Fruit fly (Drosophila melanogaster) whole organism, prepupa: ENCODE results near the gene Gbeta13F.
A peak's percentile ranks its signal among the peaks of the same experiment; 100 is the strongest.

Source experiments
- CG10631 ChIP-seq: fragments of 200-800 bp; sonication (Bioruptor generic); optimal IDR thresholded peaks from 2 replicates; lab custom pipeline; 2016; ENCODE audit warnings: missing biosample characterization, missing genetic modification characterization
- CG11902 ChIP-seq: fragments of 200-800 bp; sonication (Bioruptor generic); optimal IDR thresholded peaks from 3 replicates; lab custom pipeline; 2016; ENCODE audit warnings: missing biosample characterization, missing genetic modification characterization
- CG15336 ChIP-seq: fragments of 200-800 bp; sonication (Bioruptor generic); IDR thresholded peaks from 2 replicates; pipeline ENCODE4 v1.3.6; 2022; ENCODE audit warnings: missing biosample characterization, missing genetic modification characterization
- CG32006 ChIP-seq: fragments of 200-800 bp; sonication (Bioruptor generic); optimal IDR thresholded peaks from 3 replicates; lab custom pipeline; 2017; ENCODE audit warnings: missing biosample characterization, mild to moderate bottlenecking, missing genetic modification characterization
- CG6163 ChIP-seq: fragments of 200-800 bp; sonication (Bioruptor generic); IDR thresholded peaks from 3 replicates; pipeline ENCODE4 v1.3.6; 2022; ENCODE audit warnings: missing biosample characterization, missing genetic modification characterization
- CG6276 ChIP-seq: fragments of 200-800 bp; sonication (Bioruptor generic); optimal IDR thresholded peaks from 2 replicates; lab custom pipeline; 2017; ENCODE audit warnings: missing biosample characterization, mild to moderate bottlenecking, missing genetic modification characterization
- CG6792 ChIP-seq: fragments of 200-800 bp; sonication (Bioruptor generic); optimal IDR thresholded peaks from 3 replicates; lab custom pipeline; 2016; ENCODE audit warnings: missing biosample characterization, missing genetic modification characterization
- CG6854 ChIP-seq: fragments of 200-800 bp; sonication (Bioruptor generic); optimal IDR thresholded peaks from 2 replicates; lab custom pipeline; 2017; ENCODE audit warnings: missing biosample characterization, mild to moderate bottlenecking, missing genetic modification characterization
- CG7368 ChIP-seq: fragments of 200-800 bp; sonication (Bioruptor generic); optimal IDR thresholded peaks from 3 replicates; lab custom pipeline; 2016; ENCODE audit warnings: missing biosample characterization, missing genetic modification characterization
- CG9139 ChIP-seq: fragments of 200-800 bp; sonication (Bioruptor generic); optimal IDR thresholded peaks from 3 replicates; lab custom pipeline; 2017; ENCODE audit warnings: missing biosample characterization, mild to moderate bottlenecking, missing genetic modification characterization
- Eip78C ChIP-seq: fragments of 200-800 bp; sonication (Bioruptor generic); peaks from one replicate; lab custom pipeline; 2016; ENCODE audit warnings: missing biosample characterization, missing genetic modification characterization
- Ets96B ChIP-seq: fragments of 200-800 bp; optimal IDR thresholded peaks from 2 replicates; lab custom pipeline; 2019; ENCODE audit warnings: missing biosample characterization, mild to moderate bottlenecking, missing genetic modification characterization, moderate library complexity
- Gug ChIP-seq: fragments of 200-800 bp; sonication (Bioruptor generic); IDR thresholded peaks from 2 replicates; pipeline ENCODE4 v1.3.6; 2022; ENCODE audit warnings: missing biosample characterization, missing genetic modification characterization
- Hr38 ChIP-seq: sonication (Bioruptor generic); optimal IDR thresholded peaks from 2 replicates; lab custom pipeline; 2016; ENCODE audit warnings: missing biosample characterization, missing genetic modification characterization
- OdsH ChIP-seq: fragments of 200-800 bp; sonication (Bioruptor generic); optimal IDR thresholded peaks from 3 replicates; lab custom pipeline; 2016; ENCODE audit warnings: missing biosample characterization, missing genetic modification characterization
- Sox14 ChIP-seq: fragments of 200-800 bp; sonication (Bioruptor generic); optimal IDR thresholded peaks from 3 replicates; lab custom pipeline; 2016; ENCODE audit warnings: missing biosample characterization, missing genetic modification characterization
- acj6 ChIP-seq: fragments of 200-800 bp; sonication (Bioruptor generic); optimal IDR thresholded peaks from 3 replicates; lab custom pipeline; 2016; ENCODE audit warnings: missing biosample characterization, missing genetic modification characterization
- cyc ChIP-seq: fragments of 200-800 bp; sonication (Bioruptor generic); optimal IDR thresholded peaks from 3 replicates; lab custom pipeline; 2016; ENCODE audit warnings: missing biosample characterization, missing genetic modification characterization
- dac ChIP-seq: fragments of 200-800 bp; sonication (Bioruptor generic); optimal IDR thresholded peaks from 2 replicates; lab custom pipeline; 2017; ENCODE audit warnings: missing biosample characterization, mild to moderate bottlenecking, missing genetic modification characterization
- esn ChIP-seq: fragments of 200-800 bp; sonication (Bioruptor generic); optimal IDR thresholded peaks from 2 replicates; lab custom pipeline; 2016; ENCODE audit warnings: missing biosample characterization, mild to moderate bottlenecking, missing genetic modification characterization, moderate library complexity
- lz ChIP-seq: fragments of 200-800 bp; sonication (Bioruptor generic); optimal IDR thresholded peaks from 3 replicates; lab custom pipeline; 2016; ENCODE audit warnings: missing biosample characterization, missing genetic modification characterization
- pdm3 ChIP-seq: fragments of 200-800 bp; sonication (Bioruptor generic); optimal IDR thresholded peaks from 3 replicates; lab custom pipeline; 2016; ENCODE audit warnings: missing biosample characterization, missing genetic modification characterization
- salr ChIP-seq, 2 experiments: fragments of 200-800 bp; sonication (Bioruptor generic); optimal IDR thresholded peaks; 3 replicates each; lab custom pipeline; 2016 to 2018; ENCODE audit warnings: missing biosample characterization in 2 of 2, missing genetic modification characterization in 2 of 2, mild to moderate bottlenecking in 1 of 2

The Gbeta13F gene

DNA sequence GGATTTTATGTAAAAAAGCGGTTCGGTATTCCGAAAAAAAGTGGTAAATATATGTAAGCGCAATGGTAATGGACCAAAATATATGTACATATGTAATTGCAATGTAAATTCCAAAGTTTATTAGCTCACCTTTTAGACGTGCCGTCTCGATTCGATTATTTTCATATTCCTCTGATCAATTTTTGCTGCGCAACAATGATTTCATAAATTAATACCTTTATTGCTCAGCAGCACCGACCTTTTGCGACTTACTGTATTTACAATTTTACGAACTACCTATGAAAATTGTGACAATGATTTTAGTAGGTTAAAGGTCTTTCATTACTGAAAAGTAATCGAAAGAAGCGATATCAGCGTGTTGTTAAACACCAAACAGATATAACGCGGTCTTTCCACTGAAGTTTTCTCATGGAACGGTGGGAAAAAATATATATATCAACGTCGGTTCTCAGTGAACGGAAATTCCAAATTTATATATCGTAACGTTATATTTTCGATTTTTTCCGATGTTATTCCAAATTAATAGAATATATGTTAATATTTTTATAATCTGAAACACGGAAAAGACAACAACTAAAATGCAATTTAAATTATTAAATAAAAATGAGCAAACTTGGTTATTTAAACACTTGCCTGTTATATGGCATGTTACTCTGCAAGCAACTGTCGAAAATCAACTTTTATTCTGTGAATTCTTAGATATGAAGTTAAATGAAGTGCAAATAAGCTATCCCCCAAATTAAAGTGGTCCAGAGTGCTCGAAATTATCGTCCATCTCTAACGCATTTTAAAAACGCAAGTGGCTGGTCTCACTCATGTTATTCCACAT lies 30.1 kb downstream of the Gbeta13F start, which contains the start of the genes MSBP and CG15916 (continued):
- peak; percentile 29 for TF ChIP-seq cyc (GFP tag; lab: Kevin White, UChicago)

DNA sequence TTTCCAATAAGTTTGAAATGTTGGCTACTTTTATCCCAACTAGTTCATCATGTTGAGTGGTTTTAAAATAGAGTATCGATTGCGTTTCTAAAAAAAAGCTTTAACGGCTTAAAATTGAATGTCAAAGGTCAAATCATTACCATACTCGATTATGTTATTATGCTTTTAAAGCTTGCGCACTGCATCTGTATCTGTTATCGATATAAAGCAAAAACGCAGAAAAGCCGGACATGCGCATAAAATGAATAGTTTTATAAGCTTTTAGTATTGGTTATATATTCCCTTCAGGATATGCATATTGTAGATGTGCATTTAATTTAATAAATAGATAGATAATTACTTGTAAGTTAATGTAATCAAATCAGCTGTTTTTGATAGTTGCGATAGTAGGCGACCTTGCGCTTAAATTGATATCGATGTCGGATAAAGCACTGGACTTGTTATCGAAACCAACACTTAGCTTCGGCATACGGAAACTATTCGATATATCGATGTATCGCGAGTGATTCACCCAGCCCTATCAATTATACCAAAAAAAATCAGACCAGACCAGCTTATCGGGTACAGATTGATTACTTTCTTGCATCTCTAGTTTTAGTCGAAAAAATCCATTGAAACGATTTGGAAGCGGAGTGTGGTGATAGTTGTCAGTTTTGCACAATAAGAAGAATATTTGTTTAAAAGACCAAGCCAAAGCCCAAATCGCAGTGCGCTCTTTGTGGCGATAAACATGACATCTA lies 31.9 kb downstream of the Gbeta13F start, which contains the start of gene shi:
Gene shi, plus strand, starts transcription at position 511 of the 740 bp plus-strand sequence.
- peak; percentile 6 for TF ChIP-seq lz (GFP tag; lab: Kevin White, UChicago)
- peak; percentile 45 for TF ChIP-seq Eip78C
- no peak for TF ChIP-seq CG6792 (GFP tag; lab: Kevin White, UChicago)
- TF ChIP-seq OdsH, result no peak
- peak; percentile 18 for TF ChIP-seq Sox14
- TF ChIP-seq CG32006, result no peak
- peak; percentile 36 for TF ChIP-seq esn (GFP tag; lab: Kevin White, UChicago)
- no peak for TF ChIP-seq CG15336 (GFP tag; lab: Robert Waterston, UW)
- peak; percentile 15 for TF ChIP-seq CG10631

DNA sequence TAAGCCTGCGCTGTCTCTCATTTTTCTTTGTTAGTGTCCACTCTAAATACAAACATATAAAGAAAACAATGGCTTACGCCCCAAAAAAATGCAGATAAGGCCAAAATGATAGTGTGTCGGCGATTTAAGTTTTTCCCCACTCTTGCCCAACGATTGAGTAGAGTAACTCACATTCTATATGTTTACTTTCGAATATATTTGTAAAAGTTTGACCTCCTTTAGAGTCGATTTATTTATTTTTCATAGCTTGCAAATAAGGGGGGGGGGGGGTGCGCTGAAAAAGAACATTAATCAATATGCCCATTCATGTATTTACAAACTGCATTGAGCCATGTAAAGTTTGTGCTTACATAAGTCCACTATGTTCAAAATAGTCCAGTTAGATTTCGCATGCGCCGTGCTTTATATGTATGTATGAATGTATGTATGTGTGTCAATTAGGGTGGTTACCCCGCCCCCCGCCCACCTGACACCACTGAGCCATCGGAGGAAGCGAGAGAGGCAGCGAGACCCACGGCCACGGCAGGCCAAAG lies 33.9 kb downstream of the Gbeta13F start:
- no peak for TF ChIP-seq CG9139 (GFP tag; lab: Kevin White, UChicago)
- TF ChIP-seq CG11902 (GFP tag; lab: Kevin White, UChicago), result no peak
- TF ChIP-seq Ets96B (tag; lab: Kevin White, UChicago), result no peak
- TF ChIP-seq CG15336 (GFP tag; lab: Robert Waterston, UW), result no peak

DNA sequence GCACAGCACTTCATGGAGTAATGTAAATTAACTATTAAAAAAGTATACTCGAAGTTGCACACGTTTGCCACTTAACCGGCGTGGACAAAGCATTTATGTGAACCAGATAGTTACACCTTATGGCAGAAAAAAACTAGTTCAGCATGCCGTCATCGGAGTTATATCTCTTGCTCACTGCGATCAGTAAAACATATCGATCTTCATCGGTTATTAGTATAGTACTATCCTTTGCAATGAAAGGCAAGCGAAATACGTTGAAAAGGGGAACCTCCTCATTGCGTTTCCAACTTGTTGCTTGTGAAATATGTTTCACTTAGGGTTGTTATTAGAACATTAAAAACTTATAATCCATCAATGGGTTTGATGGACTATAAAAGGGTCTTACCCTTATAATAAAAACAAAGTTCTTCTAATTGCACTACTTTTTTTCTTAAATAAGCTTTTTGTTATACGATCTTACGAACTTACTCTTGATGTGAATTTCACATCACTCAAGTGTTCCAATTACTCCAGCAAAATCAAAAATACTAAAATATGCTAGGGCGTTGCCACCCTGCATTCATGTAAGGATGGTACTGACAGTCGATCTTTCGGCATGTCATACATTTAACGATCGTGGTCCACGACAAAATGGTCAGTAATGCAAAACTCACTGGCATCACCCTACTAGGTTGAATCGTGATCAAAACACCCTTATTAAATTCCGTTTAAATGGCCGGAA lies 49.8 kb downstream of the Gbeta13F start, which contains the start of gene CycD:
Gene CycD, minus strand, starts transcription at position 113 of the 721 bp plus-strand sequence.
- peak; percentile 38 for TF ChIP-seq pdm3
- no peak for TF ChIP-seq Gug (GFP tag; lab: Robert Waterston, UW)
- TF ChIP-seq Sox14, result peak; percentile 67
- peak; percentile 34 for TF ChIP-seq CG10631
- TF ChIP-seq lz (GFP tag; lab: Kevin White, UChicago), result no peak
- TF ChIP-seq acj6 (GFP tag; lab: Kevin White, UChicago), result no peak

DNA sequence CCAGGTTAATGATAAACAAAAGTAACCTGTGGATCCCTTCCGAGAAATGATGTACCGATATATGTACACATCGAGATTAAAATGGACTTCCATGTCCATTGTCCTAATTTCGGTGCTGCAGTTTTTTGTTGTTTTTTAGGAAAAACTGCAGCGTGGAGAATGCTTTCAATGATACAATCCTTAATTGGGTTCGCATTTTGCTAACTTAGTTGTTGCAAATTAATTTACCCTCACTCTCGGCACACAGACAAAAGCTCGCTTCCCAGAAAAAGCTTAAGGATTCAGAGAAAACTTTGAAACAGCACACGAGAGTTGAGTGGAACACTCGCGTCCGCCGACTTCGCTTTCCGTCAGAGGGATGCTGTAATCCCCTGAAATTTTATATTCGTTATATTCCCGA lies 50.7 kb downstream of the Gbeta13F start, which contains the start of gene Lrp4:
Gene Lrp4, plus strand, starts transcription at position 301 of the 400 bp plus-strand sequence.
- no peak for TF ChIP-seq CG7368 (GFP tag; lab: Kevin White, UChicago)
- TF ChIP-seq CG6854 (GFP tag; lab: Kevin White, UChicago), result no peak
- TF ChIP-seq Sox14, result no peak
- no peak for TF ChIP-seq Hr38 (GFP tag; lab: Kevin White, UChicago)
- no peak for TF ChIP-seq dac (GFP tag; lab: Kevin White, UChicago)
- TF ChIP-seq Eip78C, result no peak
- no peak for TF ChIP-seq CG6163 (GFP tag; lab: Robert Waterston, UW)
- no peak for TF ChIP-seq CG15336 (GFP tag; lab: Robert Waterston, UW)
- no peak for TF ChIP-seq CG6792 (GFP tag; lab: Kevin White, UChicago)
- TF ChIP-seq salr (GFP tag; optimal IDR thresholded peaks at IDR 0.05; lab: Kevin White, UChicago), result no peak
- no peak for TF ChIP-seq CG6276 (GFP tag; lab: Kevin White, UChicago)
